Fruit fly (Drosophila melanogaster) whole organism, embryonic: ENCODE results near the gene SdhC.

Source experiments
- Atf3 ChIP-seq: fragments of 200-800 bp; sonication (Bioruptor generic); optimal IDR thresholded peaks from 3 replicates; lab custom pipeline; 2016; ENCODE audit warnings: missing biosample characterization, missing genetic modification characterization
- B-H2 ChIP-seq: fragments of 200-800 bp; sonication (Bioruptor generic); optimal IDR thresholded peaks from 2 replicates; lab custom pipeline; 2018; ENCODE audit warnings: missing biosample characterization, mild to moderate bottlenecking, missing genetic modification characterization
- CG14014 ChIP-seq: fragments of 200-800 bp; sonication (Bioruptor generic); IDR thresholded peaks from 2 replicates; pipeline ENCODE4 v1.3.6; 2022; ENCODE audit warnings: missing biosample characterization, missing genetic modification characterization
- CG14050 ChIP-seq: fragments of 200-800 bp; sonication (Bioruptor generic); IDR thresholded peaks from 3 replicates; pipeline ENCODE4 v1.3.6; 2022; ENCODE audit warnings: missing biosample characterization, missing genetic modification characterization
- CG15073 ChIP-seq: fragments of 200-800 bp; sonication (Bioruptor generic); optimal IDR thresholded peaks from 2 replicates; lab custom pipeline; 2016; ENCODE audit warnings: missing biosample characterization, missing genetic modification characterization
- CG15514 ChIP-seq: fragments of 200-800 bp; sonication (Bioruptor generic); optimal IDR thresholded peaks from 3 replicates; lab custom pipeline; 2017; ENCODE audit warnings: missing biosample characterization, missing genetic modification characterization, mild to moderate bottlenecking, moderate library complexity, missing genetic modification reagents
- CG2712 ChIP-seq: fragments of 200-800 bp; optimal IDR thresholded peaks from 3 replicates; lab custom pipeline; 2019; ENCODE audit warnings: missing biosample characterization, mild to moderate bottlenecking, missing genetic modification characterization, moderate library complexity
- CG3065 ChIP-seq: fragments of 200-800 bp; sonication (Bioruptor generic); optimal IDR thresholded peaks from 2 replicates; lab custom pipeline; 2016; ENCODE audit warnings: missing biosample characterization, missing genetic modification characterization
- CG31224 ChIP-seq: fragments of 200-800 bp; sonication (Bioruptor generic); IDR thresholded peaks from 2 replicates; pipeline ENCODE4 v1.3.6; 2022; ENCODE audit warnings: missing biosample characterization, missing genetic modification characterization
- CG31365 ChIP-seq: fragments of 200-800 bp; sonication (Bioruptor generic); optimal IDR thresholded peaks from 2 replicates; lab custom pipeline; 2018; ENCODE audit warnings: missing biosample characterization, mild to moderate bottlenecking, missing genetic modification characterization
- CG3281 ChIP-seq: fragments of 200-800 bp; sonication (Bioruptor generic); optimal IDR thresholded peaks from 3 replicates; lab custom pipeline; 2017; ENCODE audit warnings: missing biosample characterization, mild to moderate bottlenecking, missing genetic modification characterization
- CG34376 ChIP-seq: fragments of 200-800 bp; sonication (Bioruptor generic); optimal IDR thresholded peaks from 2 replicates; lab custom pipeline; 2018; ENCODE audit warnings: missing biosample characterization, mild to moderate bottlenecking, missing genetic modification characterization
- CG4820 ChIP-seq: fragments of 200-800 bp; sonication (Bioruptor generic); optimal IDR thresholded peaks from 3 replicates; lab custom pipeline; 2016; ENCODE audit warnings: missing biosample characterization, missing genetic modification characterization
- CG6689 ChIP-seq: fragments of 200-800 bp; sonication (Bioruptor generic); IDR thresholded peaks from 2 replicates; pipeline ENCODE4 v1.3.6; 2022; ENCODE audit warnings: missing biosample characterization, missing genetic modification characterization
- CG6854 ChIP-seq: fragments of 200-800 bp; sonication (Bioruptor generic); optimal IDR thresholded peaks from 3 replicates; lab custom pipeline; 2017; ENCODE audit warnings: missing biosample characterization, mild to moderate bottlenecking, missing genetic modification characterization
- CG7963 ChIP-seq: fragments of 200-800 bp; sonication (Bioruptor generic); IDR thresholded peaks from 3 replicates; pipeline ENCODE4 v1.3.6; 2022; ENCODE audit warnings: missing biosample characterization, missing genetic modification characterization; ENCODE audit not compliant: partially characterized antibody
- CG7987 ChIP-seq: fragments of 200-800 bp; sonication (Bioruptor generic); optimal IDR thresholded peaks from 2 replicates; lab custom pipeline; 2018; ENCODE audit warnings: missing biosample characterization, mild to moderate bottlenecking, missing genetic modification characterization, moderate library complexity
- CG9609 ChIP-seq: fragments of 200-800 bp; sonication (Bioruptor generic); optimal IDR thresholded peaks from 3 replicates; lab custom pipeline; 2016; ENCODE audit warnings: missing biosample characterization, missing genetic modification characterization
- CTCF ChIP-seq: fragments of 200-800 bp; sonication (Bioruptor generic); optimal IDR thresholded peaks from 2 replicates; lab custom pipeline; 2017; ENCODE audit warnings: missing biosample characterization, mild to moderate bottlenecking, missing genetic modification characterization, moderate library complexity
- D19A ChIP-seq: fragments of 200-800 bp; optimal IDR thresholded peaks from 3 replicates; lab custom pipeline; 2019; ENCODE audit warnings: missing biosample characterization, mild to moderate bottlenecking, missing genetic modification characterization, moderate library complexity
- Eip74EF ChIP-seq, 2 experiments: fragments of 200-800 bp in 1 of 2; fragments of >200 bp in 1 of 2; sonication (Bioruptor generic) in 1 of 2; optimal IDR thresholded peaks; 2 replicates each; lab custom pipeline; 2017 to 2019; ENCODE audit warnings: missing biosample characterization in 2 of 2, missing genetic modification characterization in 2 of 2, mild to moderate bottlenecking in 1 of 2, moderate library complexity in 1 of 2
- HLH54F ChIP-seq: fragments of 200-800 bp; sonication (Bioruptor generic); optimal IDR thresholded peaks from 3 replicates; lab custom pipeline; 2016; ENCODE audit warnings: missing biosample characterization, missing genetic modification characterization
- HLHmδ ChIP-seq: fragments of 200-800 bp; sonication (Bioruptor generic); optimal IDR thresholded peaks from 2 replicates; lab custom pipeline; 2018; ENCODE audit warnings: missing biosample characterization, mild to moderate bottlenecking, missing genetic modification characterization, moderate library complexity
- Hmr ChIP-seq: fragments of 200-800 bp; sonication (Bioruptor generic); optimal IDR thresholded peaks from 3 replicates; lab custom pipeline; 2017; ENCODE audit warnings: mild to moderate bottlenecking, missing biosample characterization, missing genetic modification reagents, missing genetic modification characterization
- Hr51 ChIP-seq, 2 experiments: fragments of 200-800 bp; sonication (Bioruptor generic); optimal IDR thresholded peaks; 2 replicates in 1 of 2; 3 replicates in 1 of 2; lab custom pipeline; 2016 to 2018; ENCODE audit warnings: missing biosample characterization in 2 of 2, missing genetic modification characterization in 2 of 2, mild to moderate bottlenecking in 1 of 2, moderate library complexity in 1 of 2
- Hsf ChIP-seq: fragments of 200-800 bp; sonication (Bioruptor generic); optimal IDR thresholded peaks from 3 replicates; lab custom pipeline; 2016; ENCODE audit warnings: missing biosample characterization, missing genetic modification characterization
- Lim3 ChIP-seq: fragments of 200-800 bp; sonication (Bioruptor generic); IDR thresholded peaks from 2 replicates; pipeline ENCODE4 v1.3.6; 2022; ENCODE audit warnings: missing biosample characterization, missing genetic modification characterization
- MTF-1 ChIP-seq: fragments of 200-800 bp; sonication (Bioruptor generic); optimal IDR thresholded peaks from 2 replicates; lab custom pipeline; 2018; ENCODE audit warnings: missing biosample characterization, mild to moderate bottlenecking, missing genetic modification characterization, borderline replicate concordance
- Med ChIP-seq: fragments of 200-800 bp; sonication (Bioruptor generic); peaks from one replicate; lab custom pipeline; 2016; ENCODE audit warnings: missing biosample characterization, missing genetic modification characterization, mild to moderate bottlenecking, inconsistent platforms, moderate library complexity
- NFAT ChIP-seq: fragments of 200-800 bp; sonication (Bioruptor generic); IDR thresholded peaks from 2 replicates; pipeline ENCODE4 v1.3.6; 2022; ENCODE audit warnings: missing biosample characterization, missing genetic modification characterization
- Oli ChIP-seq: fragments of 200-800 bp; sonication (Bioruptor generic); optimal IDR thresholded peaks from 2 replicates; lab custom pipeline; 2018; ENCODE audit warnings: missing biosample characterization, mild to moderate bottlenecking, missing genetic modification characterization, moderate library complexity
- Xbp1 ChIP-seq: fragments of 200-800 bp; sonication (Bioruptor generic); optimal IDR thresholded peaks from 3 replicates; lab custom pipeline; 2016; ENCODE audit warnings: missing biosample characterization, mild to moderate bottlenecking, missing genetic modification characterization
- YL-1 ChIP-seq: fragments of 200-800 bp; sonication (Bioruptor generic); optimal IDR thresholded peaks from 3 replicates; lab custom pipeline; 2017; ENCODE audit warnings: missing biosample characterization, mild to moderate bottlenecking, missing genetic modification characterization
- ab ChIP-seq: fragments of 200-800 bp; sonication (Bioruptor generic); optimal IDR thresholded peaks from 2 replicates; lab custom pipeline; 2016; ENCODE audit warnings: missing biosample characterization, missing genetic modification characterization
- ara ChIP-seq: fragments of 200-800 bp; sonication (Bioruptor generic); IDR thresholded peaks from 2 replicates; pipeline ENCODE4 v1.3.6; 2022; ENCODE audit warnings: missing biosample characterization, missing genetic modification characterization
- bcd ChIP-seq: fragments of 200-800 bp; sonication (Bioruptor generic); optimal IDR thresholded peaks from 2 replicates; lab custom pipeline; 2017; ENCODE audit warnings: missing biosample characterization, mild to moderate bottlenecking, missing genetic modification characterization
- chm ChIP-seq: fragments of 200-800 bp; sonication (Bioruptor generic); IDR thresholded peaks from 2 replicates; pipeline ENCODE4 v1.3.6; 2022; ENCODE audit warnings: missing biosample characterization, missing genetic modification characterization
- fd102C ChIP-seq: fragments of 200-800 bp; sonication (Bioruptor generic); optimal IDR thresholded peaks from 2 replicates; lab custom pipeline; 2018; ENCODE audit warnings: missing biosample characterization, mild to moderate bottlenecking, missing genetic modification characterization, moderate library complexity
- gcm ChIP-seq: fragments of 200-800 bp; sonication (Bioruptor generic); optimal IDR thresholded peaks from 2 replicates; lab custom pipeline; 2019; ENCODE audit warnings: missing biosample characterization, mild to moderate bottlenecking, missing genetic modification characterization, moderate library complexity
- gfzf ChIP-seq: fragments of 200-800 bp; sonication (Bioruptor generic); optimal IDR thresholded peaks from 2 replicates; lab custom pipeline; 2016; ENCODE audit warnings: missing biosample characterization, mild to moderate bottlenecking, missing genetic modification characterization, moderate library complexity
- gsb-n ChIP-seq: fragments of 200-800 bp; sonication (Bioruptor generic); optimal IDR thresholded peaks from 3 replicates; lab custom pipeline; 2018; ENCODE audit warnings: missing biosample characterization, mild to moderate bottlenecking, missing genetic modification characterization
- jing ChIP-seq: fragments of 200-800 bp; sonication (Bioruptor generic); optimal IDR thresholded peaks from 2 replicates; lab custom pipeline; 2018; ENCODE audit warnings: missing biosample characterization, mild to moderate bottlenecking, missing genetic modification characterization
- lov ChIP-seq, 2 experiments: fragments of 200-800 bp in 1 of 2; fragments of >200 bp in 1 of 2; sonication (Bioruptor generic) in 1 of 2; IDR thresholded peaks in 1 of 2; optimal IDR thresholded peaks in 1 of 2; 2 replicates in 1 of 2; 3 replicates in 1 of 2; pipeline versions ENCODE4 v1.3.6 to Lab custom; 2017 to 2022; ENCODE audit warnings: missing biosample characterization in 1 of 2, missing genetic modification characterization in 1 of 2
- pho ChIP-seq: fragments of 200-800 bp; sonication (Bioruptor generic); optimal IDR thresholded peaks from 2 replicates; lab custom pipeline; 2016; ENCODE audit warnings: missing biosample characterization, missing genetic modification characterization
- row ChIP-seq: fragments of 200-800 bp; sonication (Bioruptor generic); IDR thresholded peaks from 3 replicates; pipeline ENCODE4 v1.3.6; 2022; ENCODE audit warnings: missing biosample characterization, missing genetic modification characterization
- salm ChIP-seq: fragments of 200-800 bp; sonication (Bioruptor generic); optimal IDR thresholded peaks from 2 replicates; lab custom pipeline; 2018; ENCODE audit warnings: missing biosample characterization, mild to moderate bottlenecking, missing genetic modification characterization
- unpg ChIP-seq: fragments of 200-800 bp; sonication (Bioruptor generic); optimal IDR thresholded peaks from 3 replicates; lab custom pipeline; 2018; ENCODE audit warnings: missing biosample characterization, mild to moderate bottlenecking, missing genetic modification characterization, moderate library complexity
- vfl ChIP-seq: fragments of 200-800 bp; sonication (Bioruptor generic); optimal IDR thresholded peaks from 2 replicates; lab custom pipeline; 2016; ENCODE audit warnings: missing biosample characterization, missing genetic modification characterization
- z ChIP-seq: fragments of 200-800 bp; sonication (Bioruptor generic); IDR thresholded peaks from 3 replicates; pipeline ENCODE4 v1.3.6; 2022; ENCODE audit warnings: missing biosample characterization, missing genetic modification characterization
- zfh1 ChIP-seq: fragments of 200-800 bp; sonication (Bioruptor generic); IDR thresholded peaks from 3 replicates; pipeline ENCODE4 v1.3.6; 2022; ENCODE audit warnings: missing biosample characterization, missing genetic modification characterization

Gene SdhC

DNA sequence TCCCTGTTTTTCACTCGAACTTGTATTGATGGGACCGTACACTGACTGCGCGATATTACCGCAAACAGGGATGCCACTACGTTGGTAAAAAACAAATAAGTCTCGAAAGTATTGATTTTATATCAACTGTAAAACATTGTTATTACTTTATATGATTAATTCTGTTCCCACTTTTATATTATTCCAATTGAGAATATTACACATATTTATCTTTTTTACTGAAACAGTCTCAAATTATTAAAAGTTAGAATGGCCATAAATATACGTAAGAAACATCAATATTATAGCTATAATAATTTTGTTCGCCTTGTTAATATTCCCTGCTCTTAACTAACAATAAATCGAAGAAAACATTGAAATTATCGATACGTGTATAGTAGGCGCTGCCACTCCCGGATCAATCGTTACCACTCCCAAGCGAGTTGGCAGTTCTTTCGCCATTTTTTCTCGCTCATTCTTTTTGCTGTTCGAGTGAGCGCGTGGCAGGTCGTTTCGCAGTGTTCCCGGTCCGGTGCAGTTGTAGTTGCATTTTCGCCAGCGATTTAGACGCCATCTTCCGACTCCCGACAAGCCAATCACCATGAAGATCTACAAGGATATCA lies at the start of gene SdhC, which contains the start of gene Tctp (continued):
- TF ChIP-seq D19A (tag; lab: Kevin White, UChicago) (peak; percentile 6), ara (GFP tag; lab: Robert Waterston, UW) (no peak), pho (GFP tag; lab: Kevin White, UChicago) (peak; percentile 55), gcm (GFP tag; lab: Kevin White, UChicago) (peak; percentile 18), z (GFP tag; lab: Robert Waterston, UW) (no peak), vfl (no peak), B-H2 (GFP tag; lab: Kevin White, UChicago) (peak; percentile 61), Hsf (GFP tag; lab: Kevin White, UChicago) (peak; percentile 64), CG4820 (peak; percentile 72), CG15073 (GFP tag; lab: Kevin White, UChicago) (no peak), unpg (GFP tag; lab: Kevin White, UChicago) (peak; percentile 32), fd102C (GFP tag; lab: Kevin White, UChicago) (no peak), Hmr (peak; percentile 73), MTF-1 (GFP tag; lab: Kevin White, UChicago) (no peak), CG6854 (GFP tag; lab: Kevin White, UChicago) (no peak), Atf3 (GFP tag; lab: Kevin White, UChicago) (no peak), CG34376 (GFP tag; lab: Kevin White, UChicago) (peak; percentile 54), bcd (peak; percentile 22), CTCF (GFP tag; lab: Kevin White, UChicago) (no peak), CG31365 (tag; lab: Kevin White, UChicago) (no peak), zfh1 (no peak; the same call in 2 of the 3 replicates), CG2712 (tag; lab: Kevin White, UChicago) (peak; percentile 62), CG6689 (GFP tag; lab: Robert Waterston, UW) (no peak), YL-1 (GFP tag; lab: Kevin White, UChicago) (peak; percentile 90), Oli (tag; lab: Kevin White, UChicago) (no peak), CG14050 (no peak), gsb-n (tag; lab: Kevin White, UChicago) (peak; percentile 45), HLHmδ (GFP tag; lab: Kevin White, UChicago) (peak; percentile 51), CG9609 (GFP tag; lab: Kevin White, UChicago) (no peak), CG31224 (GFP tag; lab: Robert Waterston, UW) (no peak), CG3281 (GFP tag; lab: Kevin White, UChicago) (peak; percentile 5), CG7987 (GFP tag; lab: Kevin White, UChicago) (no peak), Med (GFP tag; lab: Kevin White, UChicago) (peak; percentile 89), CG14014 (GFP tag; lab: Robert Waterston, UW) (no peak), HLH54F (GFP tag; lab: Kevin White, UChicago) (peak; percentile 39), Lim3 (GFP tag; lab: Robert Waterston, UW) (no peak), Xbp1 (peak; percentile 61), jing (GFP tag; lab: Kevin White, UChicago) (no peak), CG3065 (GFP tag; lab: Kevin White, UChicago) (peak; percentile 18), CG7963 (GFP tag; lab: Robert Waterston, UW) (no peak), Hr51 (GFP tag; optimal IDR thresholded peaks at IDR 0.05; lab: Kevin White, UChicago) (peak; percentile 17 to 60), chm (0 out of 2 replicates have a peak, but pooled peaks have one; percentile 49), Eip74EF (GFP tag; optimal IDR thresholded peaks at IDR 0.05; lab: Kevin White, UChicago) (peak in 1 of 2 experiments; percentile 35), NFAT (GFP tag; lab: Robert Waterston, UW) (peak; percentile 33; the same call in 1 of the 2 replicates), lov (optimal IDR thresholded peaks at IDR 0.05; lab: Kevin White, UChicago) (no peak), lov (GFP tag; IDR thresholded peaks at IDR 0.05; lab: Robert Waterston, UW) (no peak), CG15514 (GFP tag; lab: Kevin White, UChicago) (peak; percentile 60), salm (tag; lab: Kevin White, UChicago) (no peak), gfzf (GFP tag; lab: Kevin White, UChicago) (peak; percentile 75), ab (GFP tag; lab: Kevin White, UChicago) (peak; percentile 1), row (GFP tag; lab: Robert Waterston, UW) (peak; percentile 72)
